Fruit fly (Drosophila melanogaster): Measurements from ENCODE around the gene Tengl2.

Gene Tengl2

dm6 chr2L:2189100-2189499, 50.1 kb downstream of the Tengl2 start (continued):
- TF ChIP-seq D (optimal IDR thresholded peaks at IDR 0.05) = no peak
- TF ChIP-seq D (GFP tag; optimal IDR thresholded peaks at IDR 0.05) = peak; percentile 87
- no peak for TF ChIP-seq cwo (GFP tag; optimal IDR thresholded peaks at IDR 0.05)
- no peak for TF ChIP-seq al (GFP tag; IDR thresholded peaks at IDR 0.05)
- TF ChIP-seq CG14710 (tag; optimal IDR thresholded peaks at IDR 0.05) = peak; percentile 85
- peak; percentile 60 for TF ChIP-seq Lhr (GFP tag; optimal IDR thresholded peaks at IDR 0.05)
- TF ChIP-seq CG13123 (GFP tag; optimal IDR thresholded peaks at IDR 0.05) = peak; percentile 35
- no peak for TF ChIP-seq fru (optimal IDR thresholded peaks at IDR 0.05)
- TF ChIP-seq Mad (GFP tag; optimal IDR thresholded peaks at IDR 0.05) = peak; percentile 53
- no peak for TF ChIP-seq usp (GFP tag; optimal IDR thresholded peaks at IDR 0.05)
- TF ChIP-seq CG1792 (GFP tag; optimal IDR thresholded peaks at IDR 0.05) = no peak
- peak; percentile 53; the same call in 1 of the 2 replicates for TF ChIP-seq aop (GFP tag; IDR thresholded peaks at IDR 0.05)
- TF ChIP-seq CG43689 (GFP tag; IDR thresholded peaks at IDR 0.05) = no peak
- TF ChIP-seq CG10462 (GFP tag; optimal IDR thresholded peaks at IDR 0.05) = peak; percentile 25
- TF ChIP-seq CG10565 (GFP tag; optimal IDR thresholded peaks at IDR 0.05) = no peak
- no peak for TF ChIP-seq ap (GFP tag; IDR thresholded peaks at IDR 0.05)
- no peak for TF ChIP-seq unc-4 (GFP tag; IDR thresholded peaks at IDR 0.05; ENCODE audit: partially characterized antibody)
- TF ChIP-seq CG1832 (GFP tag; optimal IDR thresholded peaks at IDR 0.05) = no peak
- TF ChIP-seq Poxn (GFP tag; IDR thresholded peaks at IDR 0.05) = no peak
- TF ChIP-seq CG4282 (GFP tag; optimal IDR thresholded peaks at IDR 0.05) = peak; percentile 31
- TF ChIP-seq Fer2 (tag; optimal IDR thresholded peaks at IDR 0.05) = no peak
- no peak for TF ChIP-seq GATAe (GFP tag; conservative IDR thresholded peaks at IDR 0.05)
- peak; percentile 76 for TF ChIP-seq CG9727 (GFP tag; optimal IDR thresholded peaks at IDR 0.05)
- TF ChIP-seq CrebB (tag; optimal IDR thresholded peaks at IDR 0.05) = no peak
- peak; percentile 35 for TF ChIP-seq Max (GFP tag; optimal IDR thresholded peaks at IDR 0.05)
- TF ChIP-seq run (tag; optimal IDR thresholded peaks at IDR 0.05) = no peak
- TF ChIP-seq CG2202 (tag; optimal IDR thresholded peaks at IDR 0.05) = peak; percentile 88
- peak; percentile 72 for TF ChIP-seq CG6254 (GFP tag; optimal IDR thresholded peaks at IDR 0.05)
- peak; percentile 21 for TF ChIP-seq org-1 (GFP tag; optimal IDR thresholded peaks at IDR 0.05)
- TF ChIP-seq CG10209 (GFP tag; optimal IDR thresholded peaks at IDR 0.05) = peak; percentile 67
- TF ChIP-seq CG33213 (GFP tag; optimal IDR thresholded peaks at IDR 0.05) = peak; percentile 66
- TF ChIP-seq Lim3 (GFP tag; IDR thresholded peaks at IDR 0.05) = no peak
- TF ChIP-seq Hsf (GFP tag; optimal IDR thresholded peaks at IDR 0.05) = peak; percentile 76
- TF ChIP-seq pum (GFP tag; optimal IDR thresholded peaks at IDR 0.05) = peak; percentile 58
- TF ChIP-seq CG13775 (GFP tag; optimal IDR thresholded peaks at IDR 0.05) = peak; percentile 75
- peak; percentile 67 for TF ChIP-seq Xbp1 (GFP tag; optimal IDR thresholded peaks at IDR 0.05)
- TF ChIP-seq HLH54F (GFP tag; optimal IDR thresholded peaks at IDR 0.05) = no peak
- TF ChIP-seq salm (tag; optimal IDR thresholded peaks at IDR 0.05) = no peak
- TF ChIP-seq CG12769 (tag; optimal IDR thresholded peaks at IDR 0.05) = no peak
- TF ChIP-seq CG33557 (GFP tag; optimal IDR thresholded peaks at IDR 0.05) = peak; percentile 86
- TF ChIP-seq CG8765 (GFP tag; IDR thresholded peaks at IDR 0.05) = peak; percentile 47; the same call in 1 of the 2 replicates
- peak; percentile 20 for TF ChIP-seq CG7786 (GFP tag; optimal IDR thresholded peaks at IDR 0.05)
- TF ChIP-seq CG6654 (GFP tag; optimal IDR thresholded peaks at IDR 0.05) = peak; percentile 28
- TF ChIP-seq D19B (GFP tag; optimal IDR thresholded peaks at IDR 0.05) = no peak
- peak; percentile 66 for TF ChIP-seq Ptx1 (GFP tag; IDR thresholded peaks at IDR 0.05)
- peak; percentile 14 for TF ChIP-seq CG17568 (GFP tag; optimal IDR thresholded peaks at IDR 0.05)
- peak; percentile 49; the same call in 1 of the 2 replicates for TF ChIP-seq ro (GFP tag; IDR thresholded peaks at IDR 0.05)
- peak; percentile 6 for TF ChIP-seq lbe (GFP tag; optimal IDR thresholded peaks at IDR 0.05)
- TF ChIP-seq CG8478 (optimal IDR thresholded peaks at IDR 0.05) = no peak
- no peak for TF ChIP-seq mld (GFP tag; IDR thresholded peaks at IDR 0.05; ENCODE audit: partially characterized antibody)
- peak; percentile 83 for TF ChIP-seq gsb-n (tag; optimal IDR thresholded peaks at IDR 0.05)
- peak; percentile 62 for TF ChIP-seq bab2 (GFP tag; optimal IDR thresholded peaks at IDR 0.05)
- TF ChIP-seq en (GFP tag; optimal IDR thresholded peaks at IDR 0.05) = peak; percentile 46
